Fruit fly (Drosophila melanogaster): ENCODE results near the gene CG15024.

- TF ChIP-seq OdsH (GFP tag; optimal IDR thresholded peaks at IDR 0.05), result no peak
- TF ChIP-seq CG32264 (GFP tag; optimal IDR thresholded peaks at IDR 0.05), result no peak
- TF ChIP-seq lola (GFP tag; optimal IDR thresholded peaks at IDR 0.05), result no peak
- no peak for TF ChIP-seq brk (GFP tag; optimal IDR thresholded peaks at IDR 0.05)
- TF ChIP-seq jim (GFP tag; optimal IDR thresholded peaks at IDR 0.05), result no peak
- TF ChIP-seq psq (GFP tag; optimal IDR thresholded peaks at IDR 0.05), result no peak
These were observed 9.1 kb upstream of the CG15024 start, which contains the start of gene CG11349 for dm6 chr3L:4472768-4473167.

Measured in whole organism, wandering third instar larva.